Fruit fly (Drosophila melanogaster): Measurements from ENCODE around the gene Ten-a.

The Ten-a gene

dm6 chrX:12217572-12217971, 174.1 kb downstream of the Ten-a start (continued):
- no peak for TF ChIP-seq Dip2 (GFP tag; IDR thresholded peaks at IDR 0.05)
- TF ChIP-seq nerfin-1 (tag; optimal IDR thresholded peaks at IDR 0.05): no peak
- TF ChIP-seq lilli (GFP tag; optimal IDR thresholded peaks at IDR 0.05): no peak
- no peak for TF ChIP-seq sim (GFP tag; IDR thresholded peaks at IDR 0.05)
- TF ChIP-seq CG14965 (GFP tag; optimal IDR thresholded peaks at IDR 0.05; ENCODE audit: borderline replicate concordance): no peak
- no peak for TF ChIP-seq usp (GFP tag; optimal IDR thresholded peaks at IDR 0.05)
- TF ChIP-seq Oli (tag; optimal IDR thresholded peaks at IDR 0.05): peak; percentile 59
- no peak for TF ChIP-seq CG18476 (GFP tag; optimal IDR thresholded peaks at IDR 0.05)
- peak; percentile 75 for TF ChIP-seq dmrt11E (tag; optimal IDR thresholded peaks at IDR 0.05)
- TF ChIP-seq HHEX (GFP tag; optimal IDR thresholded peaks at IDR 0.05): no peak
- no peak for TF ChIP-seq CG6654 (GFP tag; optimal IDR thresholded peaks at IDR 0.05)
- TF ChIP-seq CG4360 (GFP tag; IDR thresholded peaks at IDR 0.05): no peak
- peak; percentile 60 for TF ChIP-seq crol (GFP tag; IDR thresholded peaks at IDR 0.05)
- peak; percentile 62; the same call in 1 of the 2 replicates for TF ChIP-seq ranshi (GFP tag; IDR thresholded peaks at IDR 0.05)
- no peak for TF ChIP-seq sug (tag; optimal IDR thresholded peaks at IDR 0.05)
- TF ChIP-seq hkb (optimal IDR thresholded peaks at IDR 0.05): no peak
- TF ChIP-seq hkb (GFP tag; IDR thresholded peaks at IDR 0.05): no peak
- TF ChIP-seq CG17186 (GFP tag; optimal IDR thresholded peaks at IDR 0.05): no peak
- TF ChIP-seq CG34422 (GFP tag; IDR thresholded peaks at IDR 0.05): no peak
- TF ChIP-seq CG13775 (GFP tag; optimal IDR thresholded peaks at IDR 0.05): peak; percentile 43
- TF ChIP-seq CG8089 (GFP tag; optimal IDR thresholded peaks at IDR 0.05): peak; percentile 43
- TF ChIP-seq CG42726 (GFP tag; IDR thresholded peaks at IDR 0.05; ENCODE audit: partially characterized antibody): no peak
- TF ChIP-seq disco-r (GFP tag; optimal IDR thresholded peaks at IDR 0.05): no peak
- peak; percentile 35; the same call in 1 of the 2 replicates for TF ChIP-seq onecut (GFP tag; IDR thresholded peaks at IDR 0.05)
- TF ChIP-seq gsb (GFP tag; IDR thresholded peaks at IDR 0.05): no peak
- no peak for TF ChIP-seq Nf-YB (GFP tag; optimal IDR thresholded peaks at IDR 0.05)
- no peak for TF ChIP-seq slbo (GFP tag; IDR thresholded peaks at IDR 0.05)
- no peak for TF ChIP-seq lov (optimal IDR thresholded peaks at IDR 0.05)
- 0 out of 3 replicates have a peak, but pooled peaks have one; percentile 55 for TF ChIP-seq lov (GFP tag; IDR thresholded peaks at IDR 0.05)
- no peak for TF ChIP-seq Doc2 (GFP tag; IDR thresholded peaks at IDR 0.05)
- TF ChIP-seq vnd (GFP tag; IDR thresholded peaks at IDR 0.05; ENCODE audit: partially characterized antibody): no peak
- no peak for TF ChIP-seq Gsc (GFP tag; IDR thresholded peaks at IDR 0.05)
- no peak for TF ChIP-seq her (GFP tag; optimal IDR thresholded peaks at IDR 0.05)
- peak; percentile 13; the same call in 1 of the 2 replicates for TF ChIP-seq CG10366 (GFP tag; IDR thresholded peaks at IDR 0.05)
- no peak for TF ChIP-seq kah (GFP tag; optimal IDR thresholded peaks at IDR 0.05)
- no peak for TF ChIP-seq pzg (GFP tag; optimal IDR thresholded peaks at IDR 0.05)
- TF ChIP-seq ATbp (GFP tag; optimal IDR thresholded peaks at IDR 0.05): peak; percentile 55
- TF ChIP-seq CG3163 (GFP tag; optimal IDR thresholded peaks at IDR 0.05): no peak
- no peak for TF ChIP-seq CG32767 (GFP tag; IDR thresholded peaks at IDR 0.05)
- no peak for TF ChIP-seq tll (GFP tag; optimal IDR thresholded peaks at IDR 0.05)
- no peak for TF ChIP-seq CG3995 (GFP tag; optimal IDR thresholded peaks at IDR 0.05)
- peak; percentile 46 for TF ChIP-seq HLH3B (GFP tag; IDR thresholded peaks at IDR 0.05)
- TF ChIP-seq H2.0 (GFP tag; IDR thresholded peaks at IDR 0.05): no peak
- no peak for TF ChIP-seq Fer1 (GFP tag; optimal IDR thresholded peaks at IDR 0.05)
- no peak for TF ChIP-seq CG15514 (GFP tag; optimal IDR thresholded peaks at IDR 0.05)
- no peak for TF ChIP-seq CG3847 (GFP tag; IDR thresholded peaks at IDR 0.05)
- TF ChIP-seq YL-1 (GFP tag; optimal IDR thresholded peaks at IDR 0.05): no peak
- TF ChIP-seq ase (GFP tag; IDR thresholded peaks at IDR 0.05): 0 out of 3 replicates have a peak, but pooled peaks have one; percentile 7
- TF ChIP-seq Lhr (GFP tag; optimal IDR thresholded peaks at IDR 0.05): peak; percentile 14
- TF ChIP-seq luna (GFP tag; optimal IDR thresholded peaks at IDR 0.05): no peak
- TF ChIP-seq CG12155 (GFP tag; optimal IDR thresholded peaks at IDR 0.05): peak; percentile 23
- TF ChIP-seq CG12769 (tag; optimal IDR thresholded peaks at IDR 0.05): no peak
